Worm (Caenorhabditis elegans): Measurements from ENCODE around the gene C03C10.5.

Gene C03C10.5

DNA sequence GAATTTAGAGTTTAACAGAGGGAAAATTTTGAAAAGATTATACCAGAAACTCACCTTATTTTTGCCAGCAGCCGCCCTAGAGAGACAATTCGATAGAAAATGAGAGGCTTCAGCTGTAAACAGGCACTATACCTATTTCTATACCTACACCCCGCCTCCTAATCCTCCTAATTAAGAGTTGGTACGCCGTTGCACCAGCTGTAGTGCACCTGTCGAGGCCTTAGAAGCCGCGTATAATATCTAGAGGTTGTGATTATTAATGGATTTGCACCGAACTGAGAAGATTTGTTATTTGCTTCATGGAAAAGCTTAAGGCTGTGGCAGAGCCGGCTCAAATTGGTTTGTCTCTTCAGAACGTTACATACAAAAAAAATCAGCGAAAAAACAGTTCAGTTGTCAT is at the start of gene C03C10.5:
Gene C03C10.5 (minus strand): TSS at position 101 of the 400 bp plus-strand sequence.
- TF ChIP-seq sma-3 (GFP tag; optimal IDR thresholded peaks at IDR 0.05): no peak
- no peak for TF ChIP-seq nhr-6 (tag; optimal IDR thresholded peaks at IDR 0.05)
- no peak for TF ChIP-seq skn-1 (tag; optimal IDR thresholded peaks at IDR 0.05)
- TF ChIP-seq ceh-16 (tag; optimal IDR thresholded peaks at IDR 0.05): no peak
- TF ChIP-seq nhr-25 (tag; optimal IDR thresholded peaks at IDR 0.05): no peak
- TF ChIP-seq ztf-11 (tag; optimal IDR thresholded peaks at IDR 0.05): no peak
- TF ChIP-seq lin-39 (tag; optimal IDR thresholded peaks at IDR 0.05): no peak
- TF ChIP-seq sem-4 (tag; optimal IDR thresholded peaks at IDR 0.05): no peak
- TF ChIP-seq F13H6.1 (tag; optimal IDR thresholded peaks at IDR 0.05): no peak
- TF ChIP-seq lin-11 (tag; optimal IDR thresholded peaks at IDR 0.05): no peak
- no peak for TF ChIP-seq mdl-1 (tag; optimal IDR thresholded peaks at IDR 0.05)
- TF ChIP-seq egl-27 (tag; optimal IDR thresholded peaks at IDR 0.05): no peak
- no peak for TF ChIP-seq ZK546.5 (tag; optimal IDR thresholded peaks at IDR 0.05)
- no peak for TF ChIP-seq sma-9 (GFP tag; optimal IDR thresholded peaks at IDR 0.05)
- TF ChIP-seq sma-9 (tag; optimal IDR thresholded peaks at IDR 0.05): no peak
- no peak for TF ChIP-seq ztf-1 (GFP tag; conservative IDR thresholded peaks at IDR 0.05)
- no peak for TF ChIP-seq unc-55 (GFP tag; optimal IDR thresholded peaks at IDR 0.05)
- TF ChIP-seq blmp-1 (tag; optimal IDR thresholded peaks at IDR 0.05; ENCODE audit: insufficient read depth): no peak
- TF ChIP-seq ceh-82 (tag; optimal IDR thresholded peaks at IDR 0.05): no peak
- TF ChIP-seq ztf-4 (tag; optimal IDR thresholded peaks at IDR 0.05): no peak

DNA sequence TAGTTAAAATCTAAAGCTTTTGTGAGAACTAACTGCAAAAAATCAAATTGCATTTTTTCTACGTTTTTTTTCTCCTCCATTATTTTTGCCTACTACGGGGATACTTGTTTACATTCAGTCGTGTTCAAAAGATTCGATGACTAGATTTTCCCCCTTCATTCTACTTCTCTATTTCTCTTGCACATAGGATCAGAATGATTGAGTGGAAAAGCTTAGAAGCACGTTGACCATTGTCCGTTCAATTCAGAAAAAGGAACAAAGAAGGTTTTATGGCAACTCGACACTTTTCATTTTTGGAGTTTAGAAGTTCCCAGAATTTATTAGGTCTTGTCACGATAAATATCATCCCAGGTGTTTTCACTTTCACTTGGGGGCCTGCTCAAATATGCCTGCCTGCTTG is 45.3 kb upstream of the C03C10.5 start:
- TF ChIP-seq unc-55 (GFP tag; optimal IDR thresholded peaks at IDR 0.05) (peak; percentile 51), mdl-1 (tag; optimal IDR thresholded peaks at IDR 0.05) (no peak)

DNA sequence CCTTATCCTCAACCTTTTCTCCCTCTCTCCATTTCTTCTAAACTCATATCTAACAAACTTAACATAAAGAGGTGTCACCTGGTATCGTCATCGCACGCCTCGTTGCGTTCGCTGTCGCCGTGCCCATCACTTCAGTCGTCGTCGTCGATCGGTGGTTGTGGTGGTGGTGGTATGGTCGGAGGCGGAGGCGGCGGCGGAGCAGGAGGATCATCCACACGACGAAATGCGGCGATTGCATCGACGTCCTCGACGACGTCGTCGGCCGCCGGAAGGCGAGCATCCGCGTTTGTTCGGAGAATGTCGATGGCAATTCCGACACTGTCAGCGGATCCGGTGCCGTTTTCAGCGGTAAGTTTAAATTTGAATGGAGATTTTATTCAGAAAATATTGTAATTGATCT is 42.1 kb upstream of the C03C10.5 start:
- TF ChIP-seq elt-3 (tag; optimal IDR thresholded peaks at IDR 0.05) (no peak), unc-62 (GFP tag; optimal IDR thresholded peaks at IDR 0.05) (no peak), sem-4 (tag; optimal IDR thresholded peaks at IDR 0.05) (no peak)

DNA sequence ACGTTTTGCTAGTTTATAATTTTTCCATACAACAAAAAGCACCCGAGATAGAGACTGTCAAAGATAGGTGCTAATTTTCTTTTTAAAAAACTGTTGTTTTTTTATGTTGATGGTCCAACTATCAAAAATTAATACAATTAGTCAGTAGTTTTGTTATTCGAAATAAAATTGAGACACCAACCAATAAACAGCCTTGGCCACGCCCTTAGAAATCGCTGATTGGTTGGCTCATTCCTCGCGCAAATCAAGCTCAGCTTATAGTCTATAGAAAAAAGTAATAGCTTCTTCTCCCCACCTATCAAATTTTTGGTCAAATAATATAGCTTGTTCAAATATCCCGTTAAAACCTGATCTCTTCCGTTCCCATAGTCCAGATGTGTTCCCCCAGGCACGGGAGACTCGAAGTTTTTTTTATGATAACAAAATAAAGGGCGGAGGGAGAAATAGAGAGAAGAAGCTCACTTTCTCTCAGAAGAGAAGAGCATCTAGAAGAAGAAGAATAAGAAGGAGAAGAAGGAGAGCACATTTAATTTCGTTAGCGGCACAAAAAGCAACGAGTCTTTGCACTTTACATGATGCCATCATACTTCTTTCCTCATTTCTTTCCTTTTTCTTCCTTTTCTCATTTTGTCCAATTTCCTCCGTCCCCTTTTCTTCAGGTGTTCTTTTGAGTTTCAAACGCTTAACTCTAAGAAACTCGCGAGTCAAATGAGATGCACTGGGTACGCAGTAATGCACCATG is 40.1 kb upstream of the C03C10.5 start:
- TF ChIP-seq ztf-1 (GFP tag; conservative IDR thresholded peaks at IDR 0.05) (no peak), Y55F3AM.14 (GFP tag; optimal IDR thresholded peaks at IDR 0.05) (no peak), unc-55 (GFP tag; optimal IDR thresholded peaks at IDR 0.05) (no peak), egl-27 (tag; optimal IDR thresholded peaks at IDR 0.05) (no peak), lsy-2 (tag; optimal IDR thresholded peaks at IDR 0.05) (peak in 1 of 2 experiments; percentile 1), zag-1 (tag; optimal IDR thresholded peaks at IDR 0.05) (peak; percentile 51), nhr-77 (tag; optimal IDR thresholded peaks at IDR 0.05) (no peak)

DNA sequence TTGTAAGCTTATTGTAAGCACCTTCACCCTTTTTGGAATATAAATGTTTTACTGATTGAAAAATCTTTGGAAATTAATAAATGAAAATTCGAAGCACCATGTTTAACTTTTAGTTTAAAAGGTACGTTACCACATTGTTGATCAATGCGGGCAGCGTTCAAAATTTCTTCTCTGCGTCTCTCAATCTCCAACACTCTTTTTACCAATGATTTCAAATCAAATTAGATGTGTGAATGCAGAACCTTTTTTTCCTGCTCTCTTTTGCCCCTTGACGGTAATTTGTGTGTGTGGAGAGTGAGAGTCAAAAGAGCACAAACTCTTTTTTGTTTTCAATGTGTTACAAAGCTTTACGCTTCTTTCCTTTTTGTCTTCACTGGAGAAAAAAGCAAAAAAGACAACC is 32.0 kb upstream of the C03C10.5 start:
- no peak for TF ChIP-seq sma-9 (GFP tag; optimal IDR thresholded peaks at IDR 0.05)
- no peak for TF ChIP-seq sma-9 (tag; optimal IDR thresholded peaks at IDR 0.05)
- no peak for TF ChIP-seq nhr-23 (tag; optimal IDR thresholded peaks at IDR 0.05)
- no peak for TF ChIP-seq lsy-2 (tag; optimal IDR thresholded peaks at IDR 0.05)
- TF ChIP-seq mdl-1 (tag; optimal IDR thresholded peaks at IDR 0.05): no peak
- no peak for TF ChIP-seq nhr-10 (tag; optimal IDR thresholded peaks at IDR 0.05)
- TF ChIP-seq unc-39 (tag; optimal IDR thresholded peaks at IDR 0.05): no peak
- no peak for TF ChIP-seq snpc-4 (tag; optimal IDR thresholded peaks at IDR 0.05)
- TF ChIP-seq C34F6.9 (tag; optimal IDR thresholded peaks at IDR 0.05): no peak
- TF ChIP-seq ztf-4 (tag; optimal IDR thresholded peaks at IDR 0.05): no peak
- no peak for TF ChIP-seq lin-39 (tag; optimal IDR thresholded peaks at IDR 0.05)
- no peak for TF ChIP-seq aly-2 (tag; optimal IDR thresholded peaks at IDR 0.05)
- TF ChIP-seq nhr-25 (tag; optimal IDR thresholded peaks at IDR 0.05): no peak
- TF ChIP-seq ZK546.5 (tag; optimal IDR thresholded peaks at IDR 0.05): no peak
- TF ChIP-seq fos-1 (tag; optimal IDR thresholded peaks at IDR 0.05): no peak

Data from whole organism, L2 larva.